Worm (Caenorhabditis elegans) whole organism, mixed stage, embryonic: ENCODE measurements around the gene bgal-2.

Experiments
- M03D4.4 ChIP-seq: sonication (generic microtip); optimal IDR thresholded peaks from 2 replicates; lab custom pipeline; 2017; ENCODE audit warnings: mild to moderate bottlenecking, missing genetic modification characterization, missing compliant biosample characterization
- bed-3 ChIP-seq: fragments of 200-800 bp; sonication (Bioruptor generic); optimal IDR thresholded peaks from 3 replicates; lab custom pipeline; 2018; ENCODE audit warnings: mild to moderate bottlenecking, missing genetic modification characterization, moderate library complexity, missing compliant biosample characterization
- blmp-1 ChIP-seq: fragments of 150-350 bp; optimal IDR thresholded peaks from 2 replicates; lab custom pipeline; 2014; ENCODE audit warnings: missing biosample characterization, missing genetic modification characterization
- ceh-43 ChIP-seq: fragments of 200-800 bp; sonication (Bioruptor generic); optimal IDR thresholded peaks from 2 replicates; lab custom pipeline; 2018; ENCODE audit warnings: mild to moderate bottlenecking, missing genetic modification characterization, moderate library complexity, missing compliant biosample characterization
- ceh-83 ChIP-seq: fragments of 200-800 bp; sonication (Bioruptor generic); optimal IDR thresholded peaks from 2 replicates; lab custom pipeline; 2018; ENCODE audit warnings: mild to moderate bottlenecking, missing genetic modification characterization, missing compliant biosample characterization
- ces-1 ChIP-seq: fragments of 150-350 bp; optimal IDR thresholded peaks from 2 replicates; lab custom pipeline; 2014; ENCODE audit warnings: missing biosample characterization, missing genetic modification reagents, missing genetic modification characterization
- cnd-1 ChIP-seq: fragments of 200-800 bp; sonication (Bioruptor generic); optimal IDR thresholded peaks from 2 replicates; lab custom pipeline; 2018; ENCODE audit warnings: mild to moderate bottlenecking, missing genetic modification characterization, missing compliant biosample characterization
- drap-1 ChIP-seq: fragments of 200-800 bp; sonication (Bioruptor generic); optimal IDR thresholded peaks from 3 replicates; lab custom pipeline; 2018; ENCODE audit warnings: mild to moderate bottlenecking, missing genetic modification characterization, missing compliant biosample characterization
- elt-1 ChIP-seq: sonication (generic microtip); optimal IDR thresholded peaks from 2 replicates; lab custom pipeline; 2017; ENCODE audit warnings: missing genetic modification characterization, mild to moderate bottlenecking, missing compliant biosample characterization, antibody characterized with exemption, moderate library complexity, borderline replicate concordance; ENCODE audit not compliant: insufficient read depth
- elt-3 ChIP-seq: fragments of 150-350 bp; optimal IDR thresholded peaks from 2 replicates; lab custom pipeline; 2014; ENCODE audit warnings: missing biosample characterization, missing genetic modification characterization
- flh-1 ChIP-seq: fragments of 200-800 bp; sonication (Bioruptor generic); optimal IDR thresholded peaks from 2 replicates; lab custom pipeline; 2018; ENCODE audit warnings: mild to moderate bottlenecking, missing genetic modification characterization, moderate library complexity, missing compliant biosample characterization
- ham-2 ChIP-seq: fragments of 200-800 bp; sonication (Bioruptor generic); optimal IDR thresholded peaks from 2 replicates; lab custom pipeline; 2018; ENCODE audit warnings: mild to moderate bottlenecking, missing genetic modification characterization, missing compliant biosample characterization
- hlh-1 ChIP-seq: fragments of 150-350 bp; optimal IDR thresholded peaks from 2 replicates; lab custom pipeline; 2014; ENCODE audit warnings: missing biosample characterization, missing genetic modification reagents, missing genetic modification characterization
- lin-13 ChIP-seq: fragments of 150-350 bp; optimal IDR thresholded peaks from 2 replicates; lab custom pipeline; 2014; ENCODE audit warnings: missing biosample characterization, missing genetic modification characterization
- lsy-2 ChIP-seq: fragments of 150-350 bp; optimal IDR thresholded peaks from 2 replicates; lab custom pipeline; 2014; ENCODE audit warnings: missing biosample characterization, missing genetic modification characterization
- mab-5 ChIP-seq: fragments of 150-350 bp; optimal IDR thresholded peaks from 2 replicates; lab custom pipeline; 2014; ENCODE audit warnings: missing biosample characterization, missing genetic modification characterization
- mep-1 ChIP-seq: fragments of 150-350 bp; optimal IDR thresholded peaks from 2 replicates; lab custom pipeline; 2017; ENCODE audit warnings: missing biosample characterization, missing genetic modification reagents, missing genetic modification characterization, inconsistent platforms
- mls-2 ChIP-seq: sonication (generic microtip); optimal IDR thresholded peaks from 2 replicates; lab custom pipeline; 2016; ENCODE audit warnings: mild to moderate bottlenecking, missing genetic modification characterization, moderate library complexity, missing compliant biosample characterization
- nhr-2 ChIP-seq: fragments of 150-350 bp; optimal IDR thresholded peaks from 2 replicates; lab custom pipeline; 2014; ENCODE audit warnings: missing biosample characterization, missing genetic modification characterization
- nhr-237 ChIP-seq: fragments of 150-350 bp; optimal IDR thresholded peaks from 2 replicates; lab custom pipeline; 2014; ENCODE audit warnings: missing biosample characterization, missing genetic modification characterization
- nhr-28 ChIP-seq: fragments of 150-350 bp; optimal IDR thresholded peaks from 2 replicates; lab custom pipeline; 2014; ENCODE audit warnings: missing biosample characterization, missing genetic modification characterization
- nhr-76 ChIP-seq: sonication (generic microtip); optimal IDR thresholded peaks from 2 replicates; lab custom pipeline; 2017; ENCODE audit warnings: missing biosample characterization, missing genetic modification characterization
- pha-4 ChIP-seq: fragments of 150-350 bp; optimal IDR thresholded peaks from 2 replicates; lab custom pipeline; 2018; ENCODE audit warnings: missing biosample characterization, missing genetic modification reagents, missing genetic modification characterization
- sem-2 ChIP-seq: fragments of 200-800 bp; sonication (Bioruptor generic); optimal IDR thresholded peaks from 2 replicates; lab custom pipeline; 2018; ENCODE audit warnings: mild to moderate bottlenecking, missing genetic modification characterization, missing compliant biosample characterization
- snpc-4 ChIP-seq: fragments of 150-350 bp; optimal IDR thresholded peaks from 2 replicates; lab custom pipeline; 2014; ENCODE audit warnings: missing biosample characterization, missing genetic modification characterization
- sptf-1 ChIP-seq: sonication (generic microtip); optimal IDR thresholded peaks from 2 replicates; lab custom pipeline; 2017; ENCODE audit warnings: mild to moderate bottlenecking, missing genetic modification characterization, moderate library complexity, missing compliant biosample characterization
- tbx-8 ChIP-seq: fragments of 200-800 bp; sonication (Bioruptor generic); optimal IDR thresholded peaks from 2 replicates; lab custom pipeline; 2018; ENCODE audit warnings: mild to moderate bottlenecking, missing genetic modification characterization, moderate library complexity, missing compliant biosample characterization

bgal-2 gene

ce11 chrX:6744978-6745377 lies 39.2 kb upstream of the bgal-2 start:
- TF ChIP-seq ces-1 (GFP tag; lab: Kevin White, UChicago) (peak; percentile 1), mep-1 (tag; lab: Kevin White, UChicago) (no peak)
- TF ChIP-seq, all 35 proteins: peak for 1

DNA sequence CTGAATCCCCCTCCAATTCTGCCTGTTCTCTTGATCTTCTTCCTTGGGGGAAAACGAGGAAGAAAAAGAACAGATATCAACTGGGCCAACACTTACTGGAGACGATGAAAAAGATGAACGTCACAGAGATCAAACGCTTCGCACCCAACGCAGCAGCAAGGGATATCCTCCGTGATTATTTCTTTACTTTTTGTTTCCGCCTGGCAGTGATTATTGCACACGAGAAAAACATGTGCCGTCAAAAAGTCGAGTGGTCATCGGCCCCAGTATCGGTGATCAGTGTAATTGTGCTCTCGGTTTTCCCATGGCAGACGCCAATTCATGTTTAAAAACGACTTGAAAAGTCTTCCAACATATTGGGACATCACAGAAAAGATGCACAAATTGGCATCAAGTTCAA lies 38.7 kb upstream of the bgal-2 start:
- TF ChIP-seq cnd-1 (tag; lab: Kevin White, UChicago) (no peak), pha-4 (no peak), mab-5 (tag; lab: Kevin White, UChicago) (no peak), lsy-2 (no peak), sem-2 (GFP tag; lab: Kevin White, UChicago) (no peak), drap-1 (GFP tag; lab: Kevin White, UChicago) (no peak), M03D4.4 (tag; lab: Kevin White, UChicago) (no peak), sptf-1 (tag; lab: Kevin White, UChicago) (no peak), lin-13 (tag; lab: Kevin White, UChicago) (no peak), tbx-8 (GFP tag; lab: Kevin White, UChicago) (no peak), blmp-1 (tag; lab: Kevin White, UChicago) (no peak), ham-2 (GFP tag; lab: Kevin White, UChicago) (no peak), ceh-83 (GFP tag; lab: Kevin White, UChicago) (no peak), nhr-76 (no peak), ces-1 (GFP tag; lab: Kevin White, UChicago) (no peak)

DNA sequence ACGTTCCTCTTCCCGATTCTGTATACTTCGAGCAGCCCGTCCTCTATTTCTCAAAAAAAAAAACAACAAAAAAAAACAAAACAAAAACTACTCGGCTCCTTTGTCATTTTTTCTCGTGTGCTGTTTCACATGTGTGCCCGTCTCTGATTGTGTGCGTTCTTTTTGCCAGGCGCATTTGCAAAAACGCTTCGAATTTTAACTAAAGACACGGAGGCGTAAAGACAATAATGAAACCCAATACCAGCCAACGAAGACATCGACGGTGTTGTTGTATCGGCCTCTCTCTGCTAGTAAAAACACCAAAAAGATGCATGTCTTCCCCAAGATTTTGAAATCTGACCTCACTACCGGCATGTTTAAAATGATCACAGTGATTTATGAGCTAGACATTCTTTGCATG lies 37.4 kb upstream of the bgal-2 start:
- TF ChIP-seq ceh-43 (GFP tag; lab: Kevin White, UChicago) (no peak), bed-3 (GFP tag; lab: Kevin White, UChicago) (no peak), mls-2 (no peak), ces-1 (GFP tag; lab: Kevin White, UChicago) (no peak), ham-2 (GFP tag; lab: Kevin White, UChicago) (no peak), M03D4.4 (tag; lab: Kevin White, UChicago) (no peak), elt-3 (no peak), mab-5 (tag; lab: Kevin White, UChicago) (no peak), nhr-76 (no peak), lsy-2 (no peak), blmp-1 (tag; lab: Kevin White, UChicago) (no peak), hlh-1 (tag; lab: Kevin White, UChicago) (no peak), tbx-8 (GFP tag; lab: Kevin White, UChicago) (no peak), nhr-2 (tag; lab: Kevin White, UChicago) (no peak), sptf-1 (tag; lab: Kevin White, UChicago) (no peak), snpc-4 (no peak), ceh-83 (GFP tag; lab: Kevin White, UChicago) (no peak)

ce11 chrX:6747906-6748356 lies 36.3 kb upstream of the bgal-2 start:
- TF ChIP-seq bed-3 (GFP tag; lab: Kevin White, UChicago): no peak
- peak; percentile 26 for TF ChIP-seq pha-4

ce11 chrX:6749124-6749822 lies 34.9 kb upstream of the bgal-2 start:
- TF ChIP-seq mep-1 (tag; lab: Kevin White, UChicago): no peak
- TF ChIP-seq lsy-2: no peak
- no peak for TF ChIP-seq sem-2 (GFP tag; lab: Kevin White, UChicago)
- TF ChIP-seq M03D4.4 (tag; lab: Kevin White, UChicago): no peak
- no peak for TF ChIP-seq flh-1 (GFP tag; lab: Kevin White, UChicago)
- TF ChIP-seq blmp-1 (tag; lab: Kevin White, UChicago): no peak
- no peak for TF ChIP-seq tbx-8 (GFP tag; lab: Kevin White, UChicago)
- no peak for TF ChIP-seq nhr-28 (tag; lab: Kevin White, UChicago)
- TF ChIP-seq ceh-43 (GFP tag; lab: Kevin White, UChicago): no peak
- TF ChIP-seq elt-1 (tag; lab: Kevin White, UChicago): no peak
- TF ChIP-seq bed-3 (GFP tag; lab: Kevin White, UChicago): no peak

- TF ChIP-seq drap-1 (GFP tag; lab: Kevin White, UChicago) (no peak), elt-1 (tag; lab: Kevin White, UChicago) (no peak), nhr-237 (tag; lab: Kevin White, UChicago) (peak; percentile 64), ham-2 (GFP tag; lab: Kevin White, UChicago) (peak; percentile 17), tbx-8 (GFP tag; lab: Kevin White, UChicago) (no peak), pha-4 (peak; percentile 75), nhr-28 (tag; lab: Kevin White, UChicago) (no peak), mab-5 (tag; lab: Kevin White, UChicago) (no peak), blmp-1 (tag; lab: Kevin White, UChicago) (no peak)
These were observed 34.1 kb upstream of the bgal-2 start for ce11 chrX:6750145-6750544.
